Worm (Caenorhabditis elegans): ENCODE data around the gene F41H8.2.

- TF ChIP-seq him-1 (tag; optimal IDR thresholded peaks at IDR 0.05) (no peak), dao-5 (tag; optimal IDR thresholded peaks at IDR 0.05) (no peak)
Observed at ce11 chrV:842611-843010, 16.4 kb downstream of the F41H8.2 start.

Measured in whole organism, L4/young adult.